Fruit fly (Drosophila melanogaster) whole organism, embryonic: ENCODE data around the gene CG9664.

Source experiments
- ATbp ChIP-seq: fragments of 200-800 bp; sonication (Bioruptor generic); optimal IDR thresholded peaks from 2 replicates; lab custom pipeline; 2017; ENCODE audit warnings: missing biosample characterization, mild to moderate bottlenecking, missing genetic modification characterization, missing genetic modification reagents
- Atf6 ChIP-seq: fragments of 200-800 bp; sonication (Bioruptor generic); IDR thresholded peaks from 2 replicates; pipeline ENCODE4 v1.3.6; 2022; ENCODE audit warnings: missing biosample characterization, missing genetic modification characterization
- B-H1 ChIP-seq: fragments of 200-800 bp; sonication (Bioruptor generic); IDR thresholded peaks from 3 replicates; pipeline ENCODE4 v1.3.6; 2022; ENCODE audit warnings: missing biosample characterization, missing genetic modification characterization
- CG1024 ChIP-seq: fragments of 200-800 bp; sonication (Bioruptor generic); IDR thresholded peaks from 2 replicates; pipeline ENCODE4 v1.3.6; 2022; ENCODE audit warnings: missing biosample characterization, missing genetic modification characterization
- CG10543 ChIP-seq: fragments of 200-800 bp; sonication (Bioruptor generic); optimal IDR thresholded peaks from 3 replicates; lab custom pipeline; 2017; ENCODE audit warnings: missing biosample characterization, mild to moderate bottlenecking, missing genetic modification characterization, moderate library complexity
- CG11093 ChIP-seq: fragments of 200-800 bp; sonication (Bioruptor generic); IDR thresholded peaks from 3 replicates; pipeline ENCODE4 v1.3.6; 2022; ENCODE audit warnings: missing biosample characterization, missing genetic modification characterization
- CG11504 ChIP-seq: fragments of 200-800 bp; sonication (Bioruptor generic); optimal IDR thresholded peaks from 3 replicates; lab custom pipeline; 2019; ENCODE audit warnings: missing biosample characterization, mild to moderate bottlenecking, missing genetic modification characterization, moderate library complexity
- CG1233 ChIP-seq: fragments of 200-800 bp; sonication (Bioruptor generic); optimal IDR thresholded peaks from 4 replicates; lab custom pipeline; 2018; ENCODE audit warnings: missing biosample characterization, mild to moderate bottlenecking, missing genetic modification characterization
- CG12659 ChIP-seq: fragments of 200-800 bp; sonication (Bioruptor generic); optimal IDR thresholded peaks from 3 replicates; lab custom pipeline; 2017; ENCODE audit warnings: mild to moderate bottlenecking, missing biosample characterization, missing genetic modification reagents, missing genetic modification characterization
- CG13287 ChIP-seq: fragments of 200-800 bp; sonication (Bioruptor generic); IDR thresholded peaks from 2 replicates; pipeline ENCODE4 v1.3.6; 2022; ENCODE audit warnings: missing biosample characterization, missing genetic modification characterization; ENCODE audit not compliant: partially characterized antibody
- CG15073 ChIP-seq: fragments of 200-800 bp; sonication (Bioruptor generic); optimal IDR thresholded peaks from 2 replicates; lab custom pipeline; 2016; ENCODE audit warnings: missing biosample characterization, missing genetic modification characterization
- CG15479 ChIP-seq: fragments of 200-800 bp; sonication (Bioruptor generic); optimal IDR thresholded peaks from 3 replicates; lab custom pipeline; 2019; ENCODE audit warnings: missing biosample characterization, mild to moderate bottlenecking, missing genetic modification characterization, moderate library complexity
- CG17328 ChIP-seq: fragments of 200-800 bp; sonication (Bioruptor generic); IDR thresholded peaks from 2 replicates; pipeline ENCODE4 v1.3.6; 2022; ENCODE audit warnings: missing biosample characterization, missing genetic modification characterization
- CG17359 ChIP-seq: fragments of 200-800 bp; sonication (Bioruptor generic); optimal IDR thresholded peaks from 3 replicates; lab custom pipeline; 2018; ENCODE audit warnings: missing biosample characterization, mild to moderate bottlenecking, missing genetic modification characterization, moderate library complexity
- CG18262 ChIP-seq: fragments of 200-800 bp; optimal IDR thresholded peaks from 3 replicates; lab custom pipeline; 2019; ENCODE audit warnings: missing biosample characterization, mild to moderate bottlenecking, missing genetic modification characterization, moderate library complexity
- CG18476 ChIP-seq: fragments of 200-800 bp; sonication (Bioruptor generic); optimal IDR thresholded peaks from 2 replicates; lab custom pipeline; 2016; ENCODE audit warnings: missing biosample characterization, mild to moderate bottlenecking, missing genetic modification characterization
- CG2116 ChIP-seq: fragments of 200-800 bp; sonication (Bioruptor generic); optimal IDR thresholded peaks from 3 replicates; lab custom pipeline; 2018; ENCODE audit warnings: missing biosample characterization, mild to moderate bottlenecking, missing genetic modification characterization
- CG31441 ChIP-seq: fragments of 200-800 bp; sonication (Bioruptor generic); IDR thresholded peaks from 2 replicates; pipeline ENCODE4 v1.3.6; 2022; ENCODE audit warnings: missing biosample characterization, missing genetic modification characterization
- CG3726 ChIP-seq: fragments of 200-800 bp; sonication (Bioruptor generic); IDR thresholded peaks from 3 replicates; pipeline ENCODE4, ENCODE4 v1.3.6; 2022; ENCODE audit warnings: missing biosample characterization, missing genetic modification characterization
- CG4360 ChIP-seq: fragments of 200-800 bp; sonication (Bioruptor generic); IDR thresholded peaks from 2 replicates; pipeline ENCODE4 v1.3.6; 2022; ENCODE audit warnings: missing biosample characterization, missing genetic modification characterization
- CG6689 ChIP-seq: fragments of 200-800 bp; sonication (Bioruptor generic); IDR thresholded peaks from 2 replicates; pipeline ENCODE4 v1.3.6; 2022; ENCODE audit warnings: missing biosample characterization, missing genetic modification characterization
- CG6765 ChIP-seq: fragments of 200-800 bp; sonication (Bioruptor generic); optimal IDR thresholded peaks from 3 replicates; lab custom pipeline; 2017; ENCODE audit warnings: missing biosample characterization, mild to moderate bottlenecking, missing genetic modification characterization
- CG6813 ChIP-seq: fragments of 200-800 bp; sonication (Bioruptor generic); optimal IDR thresholded peaks from 2 replicates; lab custom pipeline; 2017; ENCODE audit warnings: missing biosample characterization, missing genetic modification characterization, mild to moderate bottlenecking, moderate library complexity, missing genetic modification reagents
- CG7271 ChIP-seq: fragments of 200-800 bp; sonication (Bioruptor generic); optimal IDR thresholded peaks from 2 replicates; lab custom pipeline; 2018; ENCODE audit warnings: missing biosample characterization, mild to moderate bottlenecking, missing genetic modification characterization, moderate library complexity
- CG7357 ChIP-seq: fragments of 200-800 bp; sonication (Bioruptor generic); IDR thresholded peaks from 3 replicates; pipeline ENCODE4 v1.3.6; 2022; ENCODE audit warnings: missing biosample characterization, missing genetic modification characterization
- CG7987 ChIP-seq: fragments of 200-800 bp; sonication (Bioruptor generic); optimal IDR thresholded peaks from 2 replicates; lab custom pipeline; 2018; ENCODE audit warnings: missing biosample characterization, mild to moderate bottlenecking, missing genetic modification characterization, moderate library complexity
- CG9932 ChIP-seq: fragments of 200-800 bp; sonication (Bioruptor generic); IDR thresholded peaks from 2 replicates; pipeline ENCODE4 v1.3.6; 2022; ENCODE audit warnings: missing biosample characterization, missing genetic modification characterization
- Dad ChIP-seq: fragments of 200-800 bp; sonication (Bioruptor generic); optimal IDR thresholded peaks from 3 replicates; lab custom pipeline; 2016; ENCODE audit warnings: missing biosample characterization, missing genetic modification characterization
- Dp ChIP-seq: fragments of 200-800 bp; sonication (Bioruptor generic); optimal IDR thresholded peaks from 2 replicates; lab custom pipeline; 2018; ENCODE audit warnings: missing biosample characterization, mild to moderate bottlenecking, missing genetic modification characterization, moderate library complexity
- Hmr ChIP-seq: fragments of 200-800 bp; sonication (Bioruptor generic); optimal IDR thresholded peaks from 3 replicates; lab custom pipeline; 2017; ENCODE audit warnings: mild to moderate bottlenecking, missing biosample characterization, missing genetic modification reagents, missing genetic modification characterization
- Lhr ChIP-seq: fragments of 200-800 bp; sonication (Bioruptor generic); optimal IDR thresholded peaks from 3 replicates; lab custom pipeline; 2017; ENCODE audit warnings: mild to moderate bottlenecking, missing biosample characterization, missing genetic modification reagents, missing genetic modification characterization
- NfI ChIP-seq: fragments of 200-800 bp; sonication (Bioruptor generic); optimal IDR thresholded peaks from 3 replicates; lab custom pipeline; 2018; ENCODE audit warnings: missing biosample characterization, mild to moderate bottlenecking, missing genetic modification characterization, moderate library complexity
- Side ChIP-seq: fragments of 200-800 bp; sonication (Bioruptor generic); optimal IDR thresholded peaks from 2 replicates; lab custom pipeline; 2016; ENCODE audit warnings: missing biosample characterization, missing genetic modification characterization
- Tbp ChIP-seq: fragments of >200 bp; optimal IDR thresholded peaks from 2 replicates; lab custom pipeline; 2018; ENCODE audit warnings: missing biosample characterization, missing genetic modification characterization
- Usf ChIP-seq: fragments of 200-800 bp; sonication (Bioruptor generic); optimal IDR thresholded peaks from 2 replicates; lab custom pipeline; 2017; ENCODE audit warnings: missing genotype, missing biosample characterization, missing genetic modification characterization
- chn ChIP-seq: fragments of 200-800 bp; sonication (Bioruptor generic); optimal IDR thresholded peaks from 2 replicates; lab custom pipeline; 2016; ENCODE audit warnings: missing biosample characterization, missing genetic modification characterization
- crc ChIP-seq: fragments of 200-800 bp; sonication (Bioruptor generic); optimal IDR thresholded peaks from 2 replicates; lab custom pipeline; 2016; ENCODE audit warnings: missing biosample characterization, missing genetic modification characterization
- croc ChIP-seq: fragments of 200-800 bp; sonication (Bioruptor generic); conservative IDR thresholded peaks from 3 replicates; pipeline ENCODE4 v1.3.6; 2022; ENCODE audit warnings: missing biosample characterization, missing genetic modification characterization
- crp ChIP-seq, 2 experiments: fragments of 200-800 bp; sonication (Bioruptor generic); optimal IDR thresholded peaks; 2 replicates in 1 of 2; 3 replicates in 1 of 2; lab custom pipeline; 2017; ENCODE audit warnings: missing biosample characterization in 2 of 2, missing genetic modification characterization in 2 of 2, mild to moderate bottlenecking in 1 of 2, moderate library complexity in 1 of 2
- dan ChIP-seq: fragments of 200-800 bp; sonication (Bioruptor generic); IDR thresholded peaks from 2 replicates; pipeline ENCODE4 v1.3.6; 2022; ENCODE audit warnings: missing biosample characterization, missing genetic modification characterization
- dimm ChIP-seq: fragments of 200-800 bp; sonication (Bioruptor generic); IDR thresholded peaks from 2 replicates; pipeline ENCODE4 v1.3.6; 2022; ENCODE audit warnings: missing biosample characterization, missing genetic modification characterization
- fd64A ChIP-seq: fragments of 200-800 bp; sonication (Bioruptor generic); optimal IDR thresholded peaks from 3 replicates; lab custom pipeline; 2018; ENCODE audit warnings: missing biosample characterization, mild to moderate bottlenecking, missing genetic modification characterization
- pros ChIP-seq: fragments of 200-800 bp; sonication (Bioruptor generic); optimal IDR thresholded peaks from 3 replicates; lab custom pipeline; 2019; ENCODE audit warnings: missing biosample characterization, mild to moderate bottlenecking, missing genetic modification characterization, moderate library complexity
- scrt ChIP-seq: fragments of 200-800 bp; sonication (Bioruptor generic); optimal IDR thresholded peaks from 2 replicates; lab custom pipeline; 2018; ENCODE audit warnings: missing biosample characterization, mild to moderate bottlenecking, missing genetic modification characterization, moderate library complexity
- seq ChIP-seq: fragments of 200-800 bp; sonication (Bioruptor generic); IDR thresholded peaks from 2 replicates; pipeline ENCODE4 v1.3.6; 2022; ENCODE audit warnings: missing biosample characterization, missing genetic modification characterization
- sim ChIP-seq: fragments of 200-800 bp; sonication (Bioruptor generic); IDR thresholded peaks from 2 replicates; pipeline ENCODE4 v1.3.6; 2022; ENCODE audit warnings: missing biosample characterization, missing genetic modification characterization
- ssp ChIP-seq: fragments of 200-800 bp; sonication (Bioruptor generic); IDR thresholded peaks from 2 replicates; pipeline ENCODE4 v1.3.6; 2022; ENCODE audit warnings: missing biosample characterization, missing genetic modification characterization
- tx ChIP-seq: fragments of 200-800 bp; sonication (Bioruptor generic); optimal IDR thresholded peaks from 2 replicates; lab custom pipeline; 2016; ENCODE audit warnings: missing biosample characterization, missing genetic modification characterization
- wdn ChIP-seq: fragments of 200-800 bp; sonication (Bioruptor generic); IDR thresholded peaks from 2 replicates; pipeline ENCODE4 v1.3.6; 2022; ENCODE audit warnings: missing biosample characterization, missing genetic modification characterization

Gene CG9664

DNA sequence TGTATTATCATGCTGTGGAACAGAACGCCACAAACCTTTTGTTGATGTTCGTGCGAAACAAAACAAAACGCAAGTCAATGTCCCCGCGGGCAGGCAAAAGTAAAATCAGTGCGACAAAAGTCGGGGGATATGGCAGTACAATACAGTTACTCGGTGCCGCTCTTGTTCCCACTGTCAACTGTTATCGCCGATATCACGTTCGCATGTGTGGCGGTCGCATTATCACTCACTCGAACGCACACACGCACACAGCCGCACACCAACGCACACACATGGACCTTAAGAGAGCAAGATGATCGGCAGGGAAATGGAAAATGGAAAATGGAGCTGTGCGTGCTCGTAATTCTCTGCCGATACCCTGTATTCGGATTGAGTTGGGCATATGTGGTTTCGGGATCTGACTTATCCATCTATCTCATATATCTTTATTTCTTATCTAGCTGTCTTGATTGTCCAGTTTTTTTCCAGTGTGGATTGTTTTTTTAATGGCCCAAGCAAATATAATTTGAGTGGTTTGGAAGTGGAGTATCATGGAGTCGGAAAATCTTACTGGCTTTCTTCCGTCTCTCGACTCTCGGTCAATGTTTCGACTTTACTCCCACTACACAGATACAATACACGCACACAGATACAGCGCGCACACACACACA is 44.2 kb upstream of the CG9664 start (continued):
- peak; percentile 72 for TF ChIP-seq fd64A (GFP tag; lab: Kevin White, UChicago)
- TF ChIP-seq CG7987 (GFP tag; lab: Kevin White, UChicago): peak; percentile 24
- no peak for TF ChIP-seq Atf6 (GFP tag; lab: Robert Waterston, UW)
- TF ChIP-seq pros (GFP tag; lab: Kevin White, UChicago): no peak
- TF ChIP-seq NfI (GFP tag; lab: Kevin White, UChicago): peak; percentile 43
- TF ChIP-seq Usf: peak; percentile 9
- peak; percentile 80 for TF ChIP-seq CG17359 (tag; lab: Kevin White, UChicago)
- peak; percentile 50; the same call in 1 of the 2 replicates for TF ChIP-seq dan (GFP tag; lab: Robert Waterston, UW)
- TF ChIP-seq CG12659 (GFP tag; lab: Kevin White, UChicago): peak; percentile 32
- peak; percentile 74 for TF ChIP-seq tx (GFP tag; lab: Kevin White, UChicago)
- peak; percentile 68 for TF ChIP-seq sim (GFP tag; lab: Robert Waterston, UW)
- peak; percentile 82 for TF ChIP-seq crc
- peak; percentile 91 for TF ChIP-seq CG18262 (tag; lab: Kevin White, UChicago)
- peak; percentile 56 for TF ChIP-seq Lhr
- peak; percentile 30 for TF ChIP-seq CG1233 (GFP tag; lab: Kevin White, UChicago)
- TF ChIP-seq CG6813 (GFP tag; lab: Kevin White, UChicago): peak; percentile 43
- peak; percentile 58 for TF ChIP-seq CG18476 (GFP tag; lab: Kevin White, UChicago)
- peak; percentile 41 for TF ChIP-seq Hmr (GFP tag; lab: Kevin White, UChicago)
- peak; percentile 84 for TF ChIP-seq CG31441 (GFP tag; lab: Robert Waterston, UW)
- TF ChIP-seq CG7357 (GFP tag; lab: Robert Waterston, UW): peak; percentile 61; the same call in 1 of the 3 replicates
- TF ChIP-seq seq: no peak
- TF ChIP-seq scrt (GFP tag; lab: Kevin White, UChicago): no peak
- peak; percentile 56 for TF ChIP-seq Dad
- no peak for TF ChIP-seq CG15479 (GFP tag; lab: Kevin White, UChicago)
- TF ChIP-seq CG7271 (tag; lab: Kevin White, UChicago): peak; percentile 7
- TF ChIP-seq CG3726 (GFP tag; lab: Robert Waterston, UW): peak; percentile 81; the same call in 2 of the 3 replicates
- peak; percentile 85 for TF ChIP-seq CG6689 (GFP tag; lab: Robert Waterston, UW)
- peak; percentile 74 for TF ChIP-seq B-H1 (GFP tag; lab: Robert Waterston, UW)
- TF ChIP-seq croc: peak; percentile 91
- TF ChIP-seq CG6765 (GFP tag; lab: Kevin White, UChicago): no peak
- no peak for TF ChIP-seq Tbp (GFP tag; lab: Kevin White, UChicago)
- no peak for TF ChIP-seq CG11504 (tag; lab: Kevin White, UChicago)
- peak; percentile 73 for TF ChIP-seq ssp
- no peak for TF ChIP-seq CG10543 (GFP tag; lab: Kevin White, UChicago)
- TF ChIP-seq Dp (GFP tag; lab: Kevin White, UChicago): no peak
- peak; percentile 5 for TF ChIP-seq CG2116 (GFP tag; lab: Kevin White, UChicago)
- TF ChIP-seq CG4360 (GFP tag; lab: Robert Waterston, UW): peak; percentile 54; the same call in 1 of the 2 replicates
- peak; percentile 83 for TF ChIP-seq CG11093 (GFP tag; lab: Robert Waterston, UW)
- TF ChIP-seq Side (GFP tag; lab: Kevin White, UChicago): peak; percentile 81
- TF ChIP-seq CG1024 (GFP tag; lab: Robert Waterston, UW): peak; percentile 73
- peak in 1 of 2 experiments; percentile 43 for TF ChIP-seq crp (GFP tag; optimal IDR thresholded peaks at IDR 0.05; lab: Kevin White, UChicago)
- TF ChIP-seq dimm (GFP tag; lab: Robert Waterston, UW): 0 out of 2 replicates have a peak, but pooled peaks have one; percentile 10
- peak; percentile 91 for TF ChIP-seq CG17328 (GFP tag; lab: Robert Waterston, UW)
- peak; percentile 41 for TF ChIP-seq CG15073 (GFP tag; lab: Kevin White, UChicago)
- TF ChIP-seq chn (GFP tag; lab: Kevin White, UChicago): peak; percentile 90
- TF ChIP-seq CG13287 (GFP tag; lab: Robert Waterston, UW): no peak
- peak; percentile 30; the same call in 1 of the 2 replicates for TF ChIP-seq wdn
- peak; percentile 91 for TF ChIP-seq ATbp
- TF ChIP-seq CG9932 (GFP tag; lab: Robert Waterston, UW): no peak
